Fruit fly (Drosophila melanogaster): ENCODE measurements around the gene CG13731.

CG13731 gene

DNA sequence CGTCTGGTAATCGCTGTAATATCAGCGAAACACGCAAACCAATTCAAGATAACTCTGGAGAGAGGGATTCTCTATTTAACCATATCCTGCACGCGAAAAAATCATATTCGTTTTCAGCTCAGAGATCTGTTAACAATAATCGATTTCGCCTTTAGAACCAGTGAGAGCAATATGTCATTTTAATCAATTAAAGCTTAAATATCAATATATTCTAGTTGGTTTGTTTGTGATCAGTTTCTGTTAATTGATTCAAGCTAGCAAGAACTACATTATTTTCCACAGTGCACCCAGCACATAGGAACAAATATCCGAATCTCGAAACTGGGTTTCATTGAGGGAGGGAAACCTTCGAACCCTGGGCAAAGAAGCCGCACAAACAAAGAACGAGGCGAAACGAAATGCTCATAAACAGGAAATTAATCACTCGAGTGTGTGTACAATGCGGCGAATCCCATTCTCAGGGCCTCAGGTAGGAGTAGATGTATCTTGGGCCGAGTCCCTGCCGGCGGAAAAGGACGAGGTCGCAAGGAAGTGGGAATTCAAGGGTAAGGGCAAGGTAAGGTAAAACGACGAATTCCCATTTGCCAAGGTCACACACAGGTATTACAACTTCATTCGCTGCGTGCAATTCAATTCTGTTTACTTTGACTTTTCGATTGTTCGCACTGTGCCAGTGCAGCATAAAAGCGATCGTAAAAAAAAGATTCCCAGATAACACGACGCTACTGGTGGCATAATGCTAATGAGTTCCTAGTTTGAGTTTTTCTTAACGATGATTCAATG lies 27.4 kb upstream of the CG13731 start (continued):
- TF ChIP-seq D (optimal IDR thresholded peaks at IDR 0.05) (peak; percentile 57), D (GFP tag; optimal IDR thresholded peaks at IDR 0.05) (peak; percentile 5), Lpt (GFP tag; optimal IDR thresholded peaks at IDR 0.05) (peak; percentile 82), da (GFP tag; optimal IDR thresholded peaks at IDR 0.05) (no peak), D19A (tag; optimal IDR thresholded peaks at IDR 0.05) (peak; percentile 43), CG18476 (GFP tag; optimal IDR thresholded peaks at IDR 0.05) (peak; percentile 26), Med (GFP tag) (peak; percentile 86), zfh1 (GFP tag; IDR thresholded peaks at IDR 0.05) (peak; percentile 61; the same call in 1 of the 3 replicates), insv (GFP tag; optimal IDR thresholded peaks at IDR 0.05) (peak in 1 of 2 experiments; percentile 1), trem (tag; optimal IDR thresholded peaks at IDR 0.05) (peak; percentile 56), CG7745 (tag; optimal IDR thresholded peaks at IDR 0.05) (peak; percentile 2), Trl (optimal IDR thresholded peaks at IDR 0.05) (no peak), Trl (GFP tag; optimal IDR thresholded peaks at IDR 0.05) (peak; percentile 26), CG15601 (tag; optimal IDR thresholded peaks at IDR 0.05) (no peak), lilli (GFP tag; optimal IDR thresholded peaks at IDR 0.05) (peak; percentile 58), CG7556 (GFP tag; optimal IDR thresholded peaks at IDR 0.05) (peak; percentile 62), CTCF (GFP tag; optimal IDR thresholded peaks at IDR 0.05) (no peak), Hmr (GFP tag; optimal IDR thresholded peaks at IDR 0.05) (peak; percentile 6), CG17829 (tag; optimal IDR thresholded peaks at IDR 0.05) (peak; percentile 77), gt (GFP tag; IDR thresholded peaks at IDR 0.05) (no peak; the same call in 1 of the 2 replicates), tup (GFP tag; optimal IDR thresholded peaks at IDR 0.05) (no peak), Vsx1 (GFP tag; optimal IDR thresholded peaks at IDR 0.05) (no peak), CG31441 (GFP tag; IDR thresholded peaks at IDR 0.05) (peak; percentile 55), otp (GFP tag; IDR thresholded peaks at IDR 0.05) (0 out of 3 replicates have a peak, but pooled peaks have one; percentile 20), CG3163 (GFP tag; optimal IDR thresholded peaks at IDR 0.05) (peak; percentile 13), ara (GFP tag; IDR thresholded peaks at IDR 0.05) (peak; percentile 61; the same call in 1 of the 2 replicates), CG4404 (GFP tag; IDR thresholded peaks at IDR 0.05) (peak; percentile 88), CG1832 (GFP tag; optimal IDR thresholded peaks at IDR 0.05) (no peak), pnt (GFP tag; optimal IDR thresholded peaks at IDR 0.05) (peak; percentile 46), usp (GFP tag; optimal IDR thresholded peaks at IDR 0.05) (no peak), CG6689 (GFP tag; IDR thresholded peaks at IDR 0.05) (peak; percentile 49), ato (GFP tag; IDR thresholded peaks at IDR 0.05; ENCODE audit: partially characterized antibody) (no peak), CG17361 (GFP tag; IDR thresholded peaks at IDR 0.05) (peak; percentile 57; the same call in 1 of the 3 replicates), Xrp1 (GFP tag; IDR thresholded peaks at IDR 0.05) (peak; percentile 76), kni (GFP tag; optimal IDR thresholded peaks at IDR 0.05) (peak; percentile 64), sens-2 (GFP tag; IDR thresholded peaks at IDR 0.05) (0 out of 2 replicates have a peak, but pooled peaks have one; percentile 17), CG3065 (GFP tag; optimal IDR thresholded peaks at IDR 0.05) (peak; percentile 30), CG33213 (GFP tag; optimal IDR thresholded peaks at IDR 0.05) (peak; percentile 14), CG11398 (GFP tag; optimal IDR thresholded peaks at IDR 0.05) (peak; percentile 24), CG11456 (GFP tag; IDR thresholded peaks at IDR 0.05) (no peak), CG33557 (GFP tag; optimal IDR thresholded peaks at IDR 0.05) (peak; percentile 44), CG2712 (tag; optimal IDR thresholded peaks at IDR 0.05) (peak; percentile 82), Hr3 (GFP tag; optimal IDR thresholded peaks at IDR 0.05) (peak; percentile 36), CG4854 (GFP tag; optimal IDR thresholded peaks at IDR 0.05) (peak; percentile 12), CG15479 (GFP tag; optimal IDR thresholded peaks at IDR 0.05) (peak; percentile 97), CG3281 (GFP tag; optimal IDR thresholded peaks at IDR 0.05) (no peak), CG8765 (GFP tag; IDR thresholded peaks at IDR 0.05) (peak; percentile 84), CoRest (tag; optimal IDR thresholded peaks at IDR 0.05) (peak; percentile 47), CG17328 (GFP tag; IDR thresholded peaks at IDR 0.05) (peak; percentile 62; the same call in 1 of the 2 replicates), Dfd (GFP tag; optimal IDR thresholded peaks at IDR 0.05) (no peak), chn (GFP tag; optimal IDR thresholded peaks at IDR 0.05) (peak; percentile 65)
